Worm (Caenorhabditis elegans) whole organism, L2 larva: ENCODE measurements around the gene R07E5.4.

Experiments
- C34F6.9 ChIP-seq: fragments of 150-350 bp; optimal IDR thresholded peaks from 2 replicates; lab custom pipeline; 2014; ENCODE audit warnings: missing biosample characterization, missing genetic modification characterization
- R02D3.7 ChIP-seq: fragments of 150-350 bp; optimal IDR thresholded peaks from 2 replicates; lab custom pipeline; 2014; ENCODE audit warnings: missing biosample characterization, missing genetic modification characterization
- Y55F3AM.14 ChIP-seq: fragments of 200-800 bp; sonication (Bioruptor generic); optimal IDR thresholded peaks from 2 replicates; lab custom pipeline; 2018; ENCODE audit warnings: mild to moderate bottlenecking, missing genetic modification characterization, missing compliant biosample characterization
- aly-2 ChIP-seq: fragments of 150-350 bp; optimal IDR thresholded peaks from 2 replicates; lab custom pipeline; 2014; ENCODE audit warnings: missing biosample characterization, missing genetic modification characterization
- ceh-16 ChIP-seq: fragments of 150-350 bp; optimal IDR thresholded peaks from 2 replicates; lab custom pipeline; 2014; ENCODE audit warnings: missing biosample characterization, missing genetic modification characterization
- ceh-82 ChIP-seq: fragments of 150-350 bp; optimal IDR thresholded peaks from 2 replicates; lab custom pipeline; 2014; ENCODE audit warnings: missing biosample characterization, missing genetic modification characterization
- dmd-4 ChIP-seq: sonication (generic microtip); optimal IDR thresholded peaks from 2 replicates; lab custom pipeline; 2017; ENCODE audit warnings: missing biosample characterization, missing genetic modification characterization
- egl-27 ChIP-seq: sonication (generic microtip); optimal IDR thresholded peaks from 3 replicates; lab custom pipeline; 2017; ENCODE audit warnings: missing biosample characterization, missing genetic modification reagents, missing genetic modification characterization
- elt-1 ChIP-seq: fragments of 150-350 bp; optimal IDR thresholded peaks from 2 replicates; lab custom pipeline; 2014; ENCODE audit warnings: missing biosample characterization, missing genetic modification characterization
- elt-3 ChIP-seq: sonication (generic microtip); optimal IDR thresholded peaks from 2 replicates; lab custom pipeline; 2017; ENCODE audit warnings: missing biosample characterization, missing genetic modification characterization
- lin-11 ChIP-seq: fragments of 150-350 bp; sonication (generic microtip); optimal IDR thresholded peaks from 2 replicates; lab custom pipeline; 2014; ENCODE audit warnings: missing biosample characterization, missing genetic modification characterization, inconsistent platforms, mixed read lengths
- lin-39 ChIP-seq: fragments of 150-350 bp; optimal IDR thresholded peaks from 2 replicates; lab custom pipeline; 2014; ENCODE audit warnings: missing biosample characterization, missing genetic modification reagents, missing genetic modification characterization
- lsy-2 ChIP-seq, 2 experiments: fragments of 150-350 bp in 1 of 2; sonication (generic microtip) in 1 of 2; optimal IDR thresholded peaks; 2 replicates each; lab custom pipeline; 2014 to 2017; ENCODE audit warnings: missing biosample characterization in 2 of 2, missing genetic modification characterization in 2 of 2
- mab-5 ChIP-seq: fragments of 150-350 bp; optimal IDR thresholded peaks from 2 replicates; lab custom pipeline; 2014; ENCODE audit warnings: missing biosample characterization, missing genetic modification characterization
- mbf-1 ChIP-seq: sonication (generic microtip); optimal IDR thresholded peaks from 2 replicates; lab custom pipeline; 2017; ENCODE audit warnings: missing biosample characterization, missing genetic modification characterization
- nhr-10 ChIP-seq: sonication (generic microtip); optimal IDR thresholded peaks from 2 replicates; lab custom pipeline; 2017; ENCODE audit warnings: missing biosample characterization, missing genetic modification characterization
- nhr-11 ChIP-seq: fragments of 150-350 bp; optimal IDR thresholded peaks from 2 replicates; lab custom pipeline; 2014; ENCODE audit warnings: missing biosample characterization, missing genetic modification characterization
- nhr-12 ChIP-seq: fragments of 150-350 bp; optimal IDR thresholded peaks from 2 replicates; lab custom pipeline; 2014; ENCODE audit warnings: missing biosample characterization, missing genetic modification characterization
- nhr-129 ChIP-seq: fragments of 150-350 bp; optimal IDR thresholded peaks from 2 replicates; lab custom pipeline; 2014; ENCODE audit warnings: missing biosample characterization, missing genetic modification characterization
- nhr-21 ChIP-seq: fragments of 150-350 bp; optimal IDR thresholded peaks from 2 replicates; lab custom pipeline; 2014; ENCODE audit warnings: missing biosample characterization, missing genetic modification characterization
- nhr-23 ChIP-seq: fragments of 150-350 bp; optimal IDR thresholded peaks from 2 replicates; lab custom pipeline; 2014; ENCODE audit warnings: missing biosample characterization, missing genetic modification reagents, missing genetic modification characterization
- nhr-25 ChIP-seq: fragments of 150-350 bp; sonication (generic microtip); optimal IDR thresholded peaks from 3 replicates; lab custom pipeline; 2014; ENCODE audit warnings: missing biosample characterization, missing genetic modification characterization
- nhr-6 ChIP-seq: fragments of 150-350 bp; optimal IDR thresholded peaks from 2 replicates; lab custom pipeline; 2014; ENCODE audit warnings: missing biosample characterization, missing genetic modification characterization
- nhr-77 ChIP-seq: fragments of 150-350 bp; optimal IDR thresholded peaks from 2 replicates; lab custom pipeline; 2014; ENCODE audit warnings: missing biosample characterization, missing genetic modification characterization
- peb-1 ChIP-seq: fragments of 150-350 bp; optimal IDR thresholded peaks from 2 replicates; lab custom pipeline; 2014; ENCODE audit warnings: missing biosample characterization, missing genetic modification characterization
- skn-1 ChIP-seq: sonication (generic microtip); optimal IDR thresholded peaks from 2 replicates; lab custom pipeline; 2017; ENCODE audit warnings: missing biosample characterization, missing genetic modification characterization
- sma-3 ChIP-seq: sonication (generic microtip); optimal IDR thresholded peaks from 2 replicates; lab custom pipeline; 2016; ENCODE audit warnings: missing genetic modification reagents, missing genetic modification characterization, missing compliant biosample characterization
- unc-39 ChIP-seq: fragments of 150-350 bp; optimal IDR thresholded peaks from 2 replicates; lab custom pipeline; 2014; ENCODE audit warnings: missing biosample characterization, missing genetic modification characterization
- unc-62 ChIP-seq: fragments of 150-350 bp; optimal IDR thresholded peaks from 2 replicates; lab custom pipeline; 2014; ENCODE audit warnings: missing biosample characterization, missing genetic modification reagents, missing genetic modification characterization
- ztf-1 ChIP-seq: fragments of 200-800 bp; sonication (Bioruptor generic); conservative IDR thresholded peaks from 2 replicates; pipeline ENCODE4 v1.3.6; 2022; ENCODE audit warnings: missing genetic modification characterization, missing compliant biosample characterization
- ztf-11 ChIP-seq: sonication (generic microtip); optimal IDR thresholded peaks from 2 replicates; lab custom pipeline; 2017; ENCODE audit warnings: missing biosample characterization, missing genetic modification characterization
- ztf-4 ChIP-seq: fragments of 150-350 bp; optimal IDR thresholded peaks from 2 replicates; lab custom pipeline; 2014; ENCODE audit warnings: missing biosample characterization, missing genetic modification characterization

The R07E5.4 gene

ce11 chrIII:4434294-4434781 is 39.7 kb downstream of the R07E5.4 start, which contains the start of gene C28A5.1:
Gene C28A5.1, minus strand, starts transcription at chrIII:4434344.
- TF ChIP-seq nhr-11 (tag; lab: Kevin White, UChicago) (no peak), egl-27 (no peak), mab-5 (tag; lab: Kevin White, UChicago) (no peak), Y55F3AM.14 (no peak), lin-39 (no peak), dmd-4 (no peak), C34F6.9 (no peak), nhr-10 (tag; lab: Kevin White, UChicago) (no peak), lsy-2 (tag; optimal IDR thresholded peaks at IDR 0.05; lab: Kevin White, UChicago) (no peak), aly-2 (tag; lab: Kevin White, UChicago) (no peak), sma-3 (GFP tag; lab: Kevin White, UChicago) (no peak), elt-1 (tag; lab: Kevin White, UChicago) (no peak), skn-1 (tag; lab: Kevin White, UChicago) (no peak), lin-11 (tag; lab: Kevin White, UChicago) (no peak), elt-3 (tag; lab: Kevin White, UChicago) (no peak)

- TF ChIP-seq lin-11 (tag; lab: Kevin White, UChicago) (no peak), ceh-16 (tag; lab: Kevin White, UChicago) (no peak), ztf-4 (tag; lab: Kevin White, UChicago) (no peak), nhr-23 (tag; lab: Kevin White, UChicago) (no peak), nhr-12 (tag; lab: Kevin White, UChicago) (no peak)
Observed at ce11 chrIII:4435262-4435661, 40.7 kb downstream of the R07E5.4 start.

- no peak for TF ChIP-seq ceh-82 (tag; lab: Kevin White, UChicago)
- TF ChIP-seq egl-27: no peak
- TF ChIP-seq sma-3 (GFP tag; lab: Kevin White, UChicago): no peak
- no peak for TF ChIP-seq nhr-21 (tag; lab: Kevin White, UChicago)
- TF ChIP-seq ztf-1 (GFP tag; lab: Robert Waterston, UW): no peak
- TF ChIP-seq ceh-16 (tag; lab: Kevin White, UChicago): no peak
- no peak for TF ChIP-seq nhr-129 (tag; lab: Kevin White, UChicago)
- no peak for TF ChIP-seq peb-1
Observed at ce11 chrIII:4439493-4439983, 44.9 kb downstream of the R07E5.4 start, which contains the start of gene C28A5.2. Gene C28A5.2, minus strand, starts transcription at chrIII:4439543.

- no peak for TF ChIP-seq unc-39 (tag; lab: Kevin White, UChicago)
- TF ChIP-seq lin-39: no peak
Observed at ce11 chrIII:4441781-4442180, 47.2 kb downstream of the R07E5.4 start, which contains the start of gene nex-3. Gene nex-3, plus strand, starts transcription at chrIII:4442081.

- TF ChIP-seq mbf-1 (tag; lab: Kevin White, UChicago): no peak
- TF ChIP-seq ztf-11: no peak
- TF ChIP-seq skn-1 (tag; lab: Kevin White, UChicago): no peak
- TF ChIP-seq aly-2 (tag; lab: Kevin White, UChicago): no peak
- TF ChIP-seq nhr-77 (tag; lab: Kevin White, UChicago): no peak
- no peak for TF ChIP-seq R02D3.7 (tag; lab: Kevin White, UChicago)
- no peak for TF ChIP-seq ztf-1 (GFP tag; lab: Robert Waterston, UW)
- TF ChIP-seq unc-62 (GFP tag; lab: Kevin White, UChicago): no peak
- no peak for TF ChIP-seq Y55F3AM.14
- TF ChIP-seq nhr-10 (tag; lab: Kevin White, UChicago): no peak
- TF ChIP-seq nhr-23 (tag; lab: Kevin White, UChicago): no peak
- no peak for TF ChIP-seq peb-1
- TF ChIP-seq nhr-25 (tag; lab: Kevin White, UChicago): no peak
- no peak for TF ChIP-seq nhr-6 (tag; lab: Kevin White, UChicago)
Observed at ce11 chrIII:4444492-4444891, 49.9 kb downstream of the R07E5.4 start.
